Worm (Caenorhabditis elegans) whole organism, L4/young adult: ENCODE data around the gene nrsn-1.

ENCODE experiments used
- W03F9.2 ChIP-seq: fragments of 150-350 bp; optimal IDR thresholded peaks from 2 replicates; lab custom pipeline; 2014; ENCODE audit warnings: missing biosample characterization, missing genetic modification characterization
- dao-5 ChIP-seq: sonication (generic microtip); optimal IDR thresholded peaks from 2 replicates; lab custom pipeline; 2016; ENCODE audit warnings: missing genotype, missing genetic modification characterization, moderate library complexity, missing compliant biosample characterization

DNA sequence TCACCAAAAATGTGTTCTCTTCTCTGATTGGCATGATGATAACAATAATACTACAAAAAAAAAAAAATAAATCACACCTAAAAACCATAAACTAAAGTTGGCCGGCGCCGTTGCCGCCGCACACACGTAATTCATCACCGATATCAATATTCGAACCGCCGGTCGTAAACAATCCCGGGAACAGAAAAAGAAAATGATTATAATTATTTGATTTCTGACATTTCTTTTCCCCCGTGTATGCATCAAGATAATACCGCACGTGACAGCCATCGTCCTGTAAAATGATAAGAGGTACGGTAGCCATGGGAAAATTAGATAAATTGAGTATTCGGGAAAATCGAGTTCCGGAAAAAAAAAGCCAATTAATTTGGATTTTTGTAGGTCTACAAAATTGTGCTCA, 18.7 kb downstream of the nrsn-1 start:
- TF ChIP-seq dao-5 (tag; lab: Kevin White, UChicago) (no peak), W03F9.2 (tag; lab: Kevin White, UChicago) (no peak)
